Worm (Caenorhabditis elegans) whole organism, L1 larva: ENCODE data around the gene clec-6.

Experiments used
- C16A3.4 ChIP-seq: fragments of 150-350 bp; optimal IDR thresholded peaks from 2 replicates; lab custom pipeline; 2014; ENCODE audit warnings: missing biosample characterization, missing genetic modification characterization
- C34B4.2 ChIP-seq: sonication (generic microtip); optimal IDR thresholded peaks from 2 replicates; lab custom pipeline; 2017; ENCODE audit warnings: mild to moderate bottlenecking, missing genetic modification characterization, missing compliant biosample characterization
- F16B12.6 ChIP-seq: fragments of 150-350 bp; optimal IDR thresholded peaks from 2 replicates; lab custom pipeline; 2014; ENCODE audit warnings: missing biosample characterization, missing genetic modification characterization
- Y116A8C.19 ChIP-seq: sonication (generic microtip); optimal IDR thresholded peaks from 2 replicates; lab custom pipeline; 2016; ENCODE audit warnings: missing compliant biosample characterization, missing genetic modification characterization, borderline replicate concordance
- alr-1 ChIP-seq: fragments of 200-800 bp; sonication (Bioruptor generic); optimal IDR thresholded peaks from 2 replicates; lab custom pipeline; 2018; ENCODE audit warnings: borderline replicate concordance, mild to moderate bottlenecking, missing genetic modification characterization, missing compliant biosample characterization
- ama-1 ChIP-seq: fragments of 150-350 bp; optimal IDR thresholded peaks from 2 replicates; lab custom pipeline; 2014
- ceh-63 ChIP-seq: fragments of 200-800 bp; sonication (Bioruptor generic); optimal IDR thresholded peaks from 2 replicates; lab custom pipeline; 2018; ENCODE audit warnings: mild to moderate bottlenecking, missing genetic modification characterization, missing compliant biosample characterization
- ceh-82 ChIP-seq, 3 experiments: fragments of 150-350 bp in 1 of 3; sonication (generic microtip) in 2 of 3; optimal IDR thresholded peaks; 2 replicates each; lab custom pipeline; 2014 to 2017; ENCODE audit warnings: missing biosample characterization in 3 of 3, missing genetic modification characterization in 3 of 3
- dpl-1 ChIP-seq, 3 experiments: fragments of 150-350 bp in 2 of 3; sonication (generic microtip) in 1 of 3; optimal IDR thresholded peaks; 2 replicates each; lab custom pipeline; 2014 to 2017; ENCODE audit warnings: missing biosample characterization in 3 of 3, missing genetic modification characterization in 3 of 3, missing genetic modification reagents in 3 of 3
- dsc-1 ChIP-seq: sonication (generic microtip); optimal IDR thresholded peaks from 2 replicates; lab custom pipeline; 2016; ENCODE audit warnings: mild to moderate bottlenecking, missing genetic modification characterization, missing compliant biosample characterization
- efl-1 ChIP-seq, 4 experiments: fragments of 150-350 bp; optimal IDR thresholded peaks in 3 of 4; peaks in 1 of 4; 1 replicate in 1 of 4; 2 replicates in 3 of 4; lab custom pipeline; 2014; ENCODE audit warnings: missing biosample characterization in 2 of 4, missing genetic modification characterization in 2 of 4, missing genetic modification reagents in 2 of 4
- efl-3 ChIP-seq: fragments of 200-800 bp; sonication (Bioruptor generic); optimal IDR thresholded peaks from 2 replicates; lab custom pipeline; 2018; ENCODE audit warnings: mild to moderate bottlenecking, missing genetic modification characterization, missing compliant biosample characterization
- egl-13 ChIP-seq: sonication (generic microtip); optimal IDR thresholded peaks from 2 replicates; lab custom pipeline; 2016; ENCODE audit warnings: missing genotype, missing genetic modification reagents, missing genetic modification characterization, missing compliant biosample characterization
- elt-3 ChIP-seq, 6 experiments: fragments of 150-350 bp in 1 of 6; sonication (generic microtip); optimal IDR thresholded peaks; 2 replicates each; lab custom pipeline; 2017 to 2018; ENCODE audit warnings: missing biosample characterization in 6 of 6, missing genetic modification characterization in 6 of 6, inconsistent platforms in 1 of 6
- ets-5 ChIP-seq: fragments of 200-800 bp; sonication (Bioruptor generic); IDR thresholded peaks from 2 replicates; pipeline ENCODE4 v1.3.6; 2022; ENCODE audit warnings: missing genetic modification characterization, missing compliant biosample characterization
- fkh-10 ChIP-seq: sonication (generic microtip); optimal IDR thresholded peaks from 2 replicates; lab custom pipeline; 2017; ENCODE audit warnings: missing biosample characterization, missing genetic modification reagents, missing genetic modification characterization
- fkh-8 ChIP-seq: sonication (generic microtip); optimal IDR thresholded peaks from 2 replicates; lab custom pipeline; 2016; ENCODE audit warnings: mild to moderate bottlenecking, missing genetic modification characterization, missing compliant biosample characterization
- fos-1 ChIP-seq: fragments of 150-350 bp; optimal IDR thresholded peaks from 2 replicates; lab custom pipeline; 2014; ENCODE audit warnings: missing biosample characterization, missing genetic modification characterization
- grh-1 ChIP-seq: fragments of 200-800 bp; sonication (Bioruptor generic); IDR thresholded peaks from 2 replicates; pipeline ENCODE4 v1.3.6; 2022; ENCODE audit warnings: missing genetic modification reagents, missing genetic modification characterization, missing compliant biosample characterization
- irx-1 ChIP-seq: sonication (generic microtip); optimal IDR thresholded peaks from 2 replicates; lab custom pipeline; 2016; ENCODE audit warnings: missing genetic modification characterization, missing compliant biosample characterization
- isw-1 ChIP-seq: fragments of 200-800 bp; sonication (Bioruptor generic); IDR thresholded peaks from 2 replicates; pipeline ENCODE4 v1.3.6; 2022; ENCODE audit warnings: missing genetic modification characterization, missing compliant biosample characterization
- jun-1 ChIP-seq: fragments of 150-350 bp; optimal IDR thresholded peaks from 2 replicates; lab custom pipeline; 2014; ENCODE audit warnings: missing biosample characterization, missing genetic modification reagents, missing genetic modification characterization
- lin-14 ChIP-seq: fragments of 200-800 bp; sonication (Bioruptor generic); optimal IDR thresholded peaks from 2 replicates; lab custom pipeline; 2018; ENCODE audit warnings: mild to moderate bottlenecking, missing genetic modification characterization, moderate library complexity, missing compliant biosample characterization
- lin-35 ChIP-seq, 2 experiments: fragments of 150-350 bp; optimal IDR thresholded peaks; 2 replicates each; lab custom pipeline; 2014; ENCODE audit warnings: missing biosample characterization in 2 of 2, missing genetic modification characterization in 2 of 2, missing genetic modification reagents in 2 of 2
- lir-3 ChIP-seq: sonication (generic microtip); optimal IDR thresholded peaks from 2 replicates; lab custom pipeline; 2016; ENCODE audit warnings: mild to moderate bottlenecking, missing genetic modification characterization, moderate library complexity, missing compliant biosample characterization; ENCODE audit not compliant: poor library complexity
- lsy-2 ChIP-seq, 2 experiments: fragments of 150-350 bp; optimal IDR thresholded peaks; 2 replicates each; lab custom pipeline; 2014; ENCODE audit warnings: missing biosample characterization in 2 of 2, missing genetic modification characterization in 2 of 2
- mef-2 ChIP-seq: fragments of 150-350 bp; optimal IDR thresholded peaks from 2 replicates; lab custom pipeline; 2014; ENCODE audit warnings: missing biosample characterization, missing genetic modification characterization
- mep-1 ChIP-seq: fragments of 150-350 bp; optimal IDR thresholded peaks from 2 replicates; lab custom pipeline; 2014; ENCODE audit warnings: missing biosample characterization, missing genetic modification characterization
- nhr-11 ChIP-seq: fragments of 150-350 bp; optimal IDR thresholded peaks from 2 replicates; lab custom pipeline; 2014; ENCODE audit warnings: missing biosample characterization, missing genetic modification characterization
- nhr-19 ChIP-seq: fragments of 200-800 bp; sonication (Bioruptor generic); conservative IDR thresholded peaks from 2 replicates; pipeline ENCODE4 v1.3.6; 2022; ENCODE audit warnings: missing genetic modification characterization, missing compliant biosample characterization
- nhr-28 ChIP-seq: fragments of 150-350 bp; optimal IDR thresholded peaks from 2 replicates; lab custom pipeline; 2014; ENCODE audit warnings: missing biosample characterization, missing genetic modification characterization
- nhr-71 ChIP-seq: sonication (generic microtip); optimal IDR thresholded peaks from 2 replicates; lab custom pipeline; 2016; ENCODE audit warnings: mild to moderate bottlenecking, missing genetic modification characterization, moderate library complexity, missing compliant biosample characterization
- nhr-77 ChIP-seq: fragments of 150-350 bp; optimal IDR thresholded peaks from 2 replicates; lab custom pipeline; 2014; ENCODE audit warnings: missing biosample characterization, missing genetic modification characterization
- nhr-90 ChIP-seq: sonication (generic microtip); optimal IDR thresholded peaks from 2 replicates; lab custom pipeline; 2016; ENCODE audit warnings: mild to moderate bottlenecking, missing genetic modification characterization, missing compliant biosample characterization; ENCODE audit not compliant: poor library complexity
- pag-3 ChIP-seq: sonication (generic microtip); optimal IDR thresholded peaks from 2 replicates; lab custom pipeline; 2017; ENCODE audit warnings: missing genetic modification characterization, mild to moderate bottlenecking, missing compliant biosample characterization, antibody characterized with exemption, borderline replicate concordance; ENCODE audit not compliant: insufficient read depth
- pax-3 ChIP-seq: fragments of 200-800 bp; sonication (Bioruptor generic); optimal IDR thresholded peaks from 2 replicates; lab custom pipeline; 2018; ENCODE audit warnings: mild to moderate bottlenecking, missing genetic modification characterization, moderate library complexity, missing compliant biosample characterization
- rnt-1 ChIP-seq: sonication (generic microtip); optimal IDR thresholded peaks from 2 replicates; lab custom pipeline; 2016; ENCODE audit warnings: mild to moderate bottlenecking, missing genetic modification characterization, moderate library complexity, missing compliant biosample characterization
- skn-1 ChIP-seq: fragments of 150-350 bp; optimal IDR thresholded peaks from 2 replicates; lab custom pipeline; 2014; ENCODE audit warnings: missing biosample characterization, missing genetic modification characterization
- snu-23 ChIP-seq: sonication (generic microtip); optimal IDR thresholded peaks from 2 replicates; lab custom pipeline; 2016; ENCODE audit warnings: missing genetic modification characterization, missing compliant biosample characterization
- sox-4 ChIP-seq: sonication (generic microtip); optimal IDR thresholded peaks from 2 replicates; lab custom pipeline; 2016; ENCODE audit warnings: missing genetic modification characterization, missing compliant biosample characterization
- sptf-1 ChIP-seq: fragments of 150-350 bp; optimal IDR thresholded peaks from 2 replicates; lab custom pipeline; 2014; ENCODE audit warnings: missing biosample characterization, missing genetic modification characterization
- sup-37 ChIP-seq: fragments of 200-800 bp; sonication (Bioruptor generic); optimal IDR thresholded peaks from 2 replicates; lab custom pipeline; 2018; ENCODE audit warnings: mild to moderate bottlenecking, missing genetic modification characterization, missing compliant biosample characterization
- unc-130 ChIP-seq: fragments of 150-350 bp; optimal IDR thresholded peaks from 2 replicates; lab custom pipeline; 2017; ENCODE audit warnings: missing biosample characterization, missing genetic modification characterization, inconsistent platforms
- zip-4 ChIP-seq: fragments of 200-800 bp; sonication (Bioruptor generic); optimal IDR thresholded peaks from 2 replicates; lab custom pipeline; 2018; ENCODE audit warnings: mild to moderate bottlenecking, missing genetic modification characterization, moderate library complexity, missing compliant biosample characterization
- ztf-11 ChIP-seq, 2 experiments: sonication (generic microtip); optimal IDR thresholded peaks; 2 replicates each; lab custom pipeline; 2016 to 2017; ENCODE audit warnings: missing genetic modification characterization in 2 of 2, missing biosample characterization in 1 of 2, missing compliant biosample characterization in 1 of 2
- ztf-4 ChIP-seq: fragments of 150-350 bp; optimal IDR thresholded peaks from 2 replicates; lab custom pipeline; 2014; ENCODE audit warnings: missing biosample characterization, missing genetic modification characterization

clec-6 gene

ce11 chrIII:4854918-4855317, 32.3 kb downstream of the clec-6 start, which contains the start of gene C35D10.8:
TSS of gene C35D10.8 (plus strand) at chrIII:4855218.
- TF ChIP-seq fkh-8: no peak
- TF ChIP-seq lsy-2 (tag; optimal IDR thresholded peaks at IDR 0.05; lab: Kevin White, UChicago): no peak
- TF ChIP-seq ceh-82 (tag; optimal IDR thresholded peaks at IDR 0.05; lab: Kevin White, UChicago): no peak
- no peak for TF ChIP-seq ets-5
- TF ChIP-seq mep-1 (tag; lab: Kevin White, UChicago): no peak
- TF ChIP-seq egl-13 (tag; lab: Kevin White, UChicago): no peak
- TF ChIP-seq, all 84 proteins: peak for 0

- TF ChIP-seq efl-3 (no peak), fkh-10 (GFP tag; lab: Kevin White, UChicago) (no peak), ama-1 (lab: Kevin White, UChicago) (no peak), dsc-1 (no peak), grh-1 (GFP tag; lab: Robert Waterston, UW) (no peak), sox-4 (tag; lab: Kevin White, UChicago) (no peak), unc-130 (tag; lab: Kevin White, UChicago) (no peak), ztf-4 (no peak), mef-2 (no peak), jun-1 (tag; lab: Kevin White, UChicago) (no peak), pag-3 (no peak), snu-23 (GFP tag; lab: Kevin White, UChicago) (no peak), pax-3 (no peak), Y116A8C.19 (tag; lab: Kevin White, UChicago) (no peak), dpl-1 (GFP tag; optimal IDR thresholded peaks at IDR 0.05; lab: Kevin White, UChicago) (no peak), elt-3 (tag; optimal IDR thresholded peaks at IDR 0.05; lab: Kevin White, UChicago) (no peak), C34B4.2 (tag; lab: Kevin White, UChicago) (no peak), fos-1 (tag; lab: Kevin White, UChicago) (no peak), ceh-63 (GFP tag; lab: Kevin White, UChicago) (no peak), alr-1 (tag; lab: Kevin White, UChicago) (no peak)
These were observed 35.2 kb downstream of the clec-6 start, which contains the start of gene ced-4 for ce11 chrIII:4852025-4852424. TSS of gene ced-4 (plus strand) at chrIII:4852325.

ce11 chrIII:4850139-4850538, 37.1 kb downstream of the clec-6 start, which contains the start of gene F26A1.1:
TSS of gene F26A1.1 (plus strand) at chrIII:4850507.
- no peak for TF ChIP-seq sup-37
- no peak for TF ChIP-seq isw-1 (GFP tag; lab: Robert Waterston, UW)
- no peak for TF ChIP-seq unc-130 (tag; lab: Kevin White, UChicago)
- no peak for TF ChIP-seq grh-1 (GFP tag; lab: Robert Waterston, UW)
- TF ChIP-seq F16B12.6 (tag; lab: Kevin White, UChicago): peak; percentile 82
- TF ChIP-seq C16A3.4 (tag; lab: Kevin White, UChicago): peak; percentile 23
- TF ChIP-seq nhr-11 (tag; lab: Kevin White, UChicago): no peak
- no peak for TF ChIP-seq mef-2
- no peak for TF ChIP-seq fkh-8
- no peak for TF ChIP-seq nhr-77 (tag; lab: Kevin White, UChicago)
- no peak for TF ChIP-seq nhr-19 (GFP tag; lab: Robert Waterston, UW)
- TF ChIP-seq nhr-71: peak; percentile 22
- no peak for TF ChIP-seq mep-1 (tag; lab: Kevin White, UChicago)
- TF ChIP-seq lin-14 (GFP tag; lab: Kevin White, UChicago): no peak
- no peak for TF ChIP-seq sptf-1 (tag; lab: Kevin White, UChicago)
- peak; percentile 7 for TF ChIP-seq nhr-90 (tag; lab: Kevin White, UChicago)
- TF ChIP-seq ama-1 (lab: Kevin White, UChicago): no peak
- peak; percentile 50 to 67 for TF ChIP-seq lsy-2 (tag; optimal IDR thresholded peaks at IDR 0.05; lab: Kevin White, UChicago)
- no peak for TF ChIP-seq nhr-28 (tag; lab: Kevin White, UChicago)
- TF ChIP-seq ztf-11 (tag; optimal IDR thresholded peaks at IDR 0.05; lab: Kevin White, UChicago): no peak
- TF ChIP-seq irx-1 (tag; lab: Kevin White, UChicago): no peak
- peak; percentile 41 for TF ChIP-seq snu-23 (GFP tag; lab: Kevin White, UChicago)
- peak in 1 of 3 experiments; percentile 6 for TF ChIP-seq ceh-82 (tag; optimal IDR thresholded peaks at IDR 0.05; lab: Kevin White, UChicago)
- TF ChIP-seq dpl-1 (GFP tag; optimal IDR thresholded peaks at IDR 0.05; lab: Kevin White, UChicago): peak; percentile 56 to 76 (median 70)
- TF ChIP-seq elt-3 (tag; optimal IDR thresholded peaks at IDR 0.05; lab: Kevin White, UChicago): no peak
- peak; percentile 20 to 65 for TF ChIP-seq efl-1 (optimal IDR thresholded peaks at IDR 0.05; lab: Kevin White, UChicago)
- TF ChIP-seq efl-1 (GFP tag; optimal IDR thresholded peaks at IDR 0.05 in 1 of 2; lab: Kevin White, UChicago): peak; percentile 76 to 96
- TF ChIP-seq lir-3 (tag; lab: Kevin White, UChicago): no peak
- peak; percentile 57 to 68 for TF ChIP-seq lin-35 (GFP tag; optimal IDR thresholded peaks at IDR 0.05; lab: Kevin White, UChicago)
- no peak for TF ChIP-seq jun-1 (tag; lab: Kevin White, UChicago)
- TF ChIP-seq zip-4 (GFP tag; lab: Kevin White, UChicago): no peak
- TF ChIP-seq rnt-1 (tag; lab: Kevin White, UChicago): peak; percentile 4
- TF ChIP-seq skn-1 (tag; lab: Kevin White, UChicago): peak; percentile 14
- TF ChIP-seq alr-1 (tag; lab: Kevin White, UChicago): no peak
